Fruit fly (Drosophila melanogaster) whole organism, embryonic: Measurements from ENCODE around the gene CG14567.
A peak's percentile ranks its signal among the peaks of the same experiment; 100 is the strongest.

ENCODE experiments used
- Aef1 ChIP-seq: fragments of 200-800 bp; sonication (Bioruptor generic); IDR thresholded peaks from 3 replicates; pipeline ENCODE4 v1.3.6; 2022; ENCODE audit warnings: missing biosample characterization, missing genetic modification characterization
- CG10267 ChIP-seq: fragments of 200-800 bp; sonication (Bioruptor generic); optimal IDR thresholded peaks from 2 replicates; lab custom pipeline; 2018; ENCODE audit warnings: missing biosample characterization, mild to moderate bottlenecking, missing genetic modification characterization, moderate library complexity
- CG11247 ChIP-seq: fragments of 200-800 bp; sonication (Bioruptor generic); IDR thresholded peaks from 2 replicates; pipeline ENCODE4 v1.3.6; 2022; ENCODE audit warnings: missing biosample characterization, missing genetic modification characterization
- CG12071 ChIP-seq: fragments of 200-800 bp; sonication (Bioruptor generic); optimal IDR thresholded peaks from 3 replicates; lab custom pipeline; 2018; ENCODE audit warnings: missing biosample characterization, mild to moderate bottlenecking, missing genetic modification characterization
- CG12219 ChIP-seq: fragments of 200-800 bp; sonication (Bioruptor generic); optimal IDR thresholded peaks from 3 replicates; lab custom pipeline; 2018; ENCODE audit warnings: missing biosample characterization, mild to moderate bottlenecking, missing genetic modification characterization
- CG12659 ChIP-seq: fragments of 200-800 bp; sonication (Bioruptor generic); optimal IDR thresholded peaks from 3 replicates; lab custom pipeline; 2017; ENCODE audit warnings: mild to moderate bottlenecking, missing biosample characterization, missing genetic modification reagents, missing genetic modification characterization
- CG13775 ChIP-seq: fragments of 200-800 bp; sonication (Bioruptor generic); optimal IDR thresholded peaks from 3 replicates; lab custom pipeline; 2017; ENCODE audit warnings: missing biosample characterization, mild to moderate bottlenecking, missing genetic modification characterization
- CG15011 ChIP-seq: fragments of 200-800 bp; sonication (Bioruptor generic); optimal IDR thresholded peaks from 3 replicates; lab custom pipeline; 2018; ENCODE audit warnings: missing biosample characterization, mild to moderate bottlenecking, missing genetic modification characterization
- CG15601 ChIP-seq: fragments of 200-800 bp; sonication (Bioruptor generic); optimal IDR thresholded peaks from 3 replicates; lab custom pipeline; 2019; ENCODE audit warnings: missing biosample characterization, mild to moderate bottlenecking, missing genetic modification characterization, moderate library complexity
- CG17328 ChIP-seq: fragments of 200-800 bp; sonication (Bioruptor generic); IDR thresholded peaks from 2 replicates; pipeline ENCODE4 v1.3.6; 2022; ENCODE audit warnings: missing biosample characterization, missing genetic modification characterization
- CG2199 ChIP-seq: fragments of 200-800 bp; sonication (Bioruptor generic); IDR thresholded peaks from 3 replicates; pipeline ENCODE4 v1.3.6; 2022; ENCODE audit warnings: missing biosample characterization, missing genetic modification characterization
- CG30020 ChIP-seq: fragments of 200-800 bp; optimal IDR thresholded peaks from 2 replicates; lab custom pipeline; 2019; ENCODE audit warnings: missing biosample characterization, mild to moderate bottlenecking, missing genetic modification characterization, moderate library complexity
- CG3407 ChIP-seq: fragments of 200-800 bp; sonication (Bioruptor generic); optimal IDR thresholded peaks from 2 replicates; lab custom pipeline; 2018; ENCODE audit warnings: missing biosample characterization, mild to moderate bottlenecking, missing genetic modification characterization
- CG4424 ChIP-seq: fragments of 200-800 bp; sonication (Bioruptor generic); optimal IDR thresholded peaks from 3 replicates; lab custom pipeline; 2016; ENCODE audit warnings: missing biosample characterization, missing genetic modification characterization
- CG4707 ChIP-seq: fragments of 200-800 bp; sonication (Bioruptor generic); optimal IDR thresholded peaks from 2 replicates; lab custom pipeline; 2018; ENCODE audit warnings: missing biosample characterization, mild to moderate bottlenecking, missing genetic modification characterization, moderate library complexity
- CG6791 ChIP-seq: fragments of 200-800 bp; sonication (Bioruptor generic); IDR thresholded peaks from 3 replicates; pipeline ENCODE4 v1.3.6; 2022; ENCODE audit warnings: missing biosample characterization, missing genetic modification characterization; ENCODE audit not compliant: partially characterized antibody
- CTCF ChIP-seq: fragments of 200-800 bp; sonication (Bioruptor generic); optimal IDR thresholded peaks from 2 replicates; lab custom pipeline; 2017; ENCODE audit warnings: missing biosample characterization, mild to moderate bottlenecking, missing genetic modification characterization, moderate library complexity
- Chrac-16 ChIP-seq: fragments of 200-800 bp; sonication (Bioruptor generic); optimal IDR thresholded peaks from 3 replicates; lab custom pipeline; 2016; ENCODE audit warnings: missing biosample characterization, missing genetic modification characterization
- CrebB ChIP-seq: fragments of 200-800 bp; sonication (Bioruptor generic); optimal IDR thresholded peaks from 3 replicates; lab custom pipeline; 2018; ENCODE audit warnings: missing biosample characterization, mild to moderate bottlenecking, missing genetic modification characterization
- Doc3 ChIP-seq: fragments of 200-800 bp; sonication (Bioruptor generic); IDR thresholded peaks from 3 replicates; pipeline ENCODE4 v1.3.6; 2022; ENCODE audit warnings: missing biosample characterization, missing genetic modification characterization; ENCODE audit not compliant: partially characterized antibody
- E2f1 ChIP-seq: fragments of 200-800 bp; sonication (Bioruptor generic); IDR thresholded peaks from 2 replicates; pipeline ENCODE4 v1.3.6; 2022; ENCODE audit warnings: missing biosample characterization, missing genetic modification characterization
- Ets65A ChIP-seq: fragments of 200-800 bp; sonication (Bioruptor generic); peaks from one replicate; lab custom pipeline; 2016; ENCODE audit warnings: missing biosample characterization, missing genetic modification characterization
- Fer1 ChIP-seq: fragments of 200-800 bp; sonication (Bioruptor generic); optimal IDR thresholded peaks from 2 replicates; lab custom pipeline; 2017; ENCODE audit warnings: missing biosample characterization, mild to moderate bottlenecking, missing genetic modification characterization
- H2.0 ChIP-seq: fragments of 200-800 bp; sonication (Bioruptor generic); IDR thresholded peaks from 2 replicates; pipeline ENCODE4 v1.3.6; 2022; ENCODE audit warnings: missing biosample characterization, missing genetic modification characterization
- HLH3B ChIP-seq: fragments of 200-800 bp; sonication (Bioruptor generic); IDR thresholded peaks from 2 replicates; pipeline ENCODE4 v1.3.6; 2022; ENCODE audit warnings: missing biosample characterization, missing genetic modification characterization
- Oaz ChIP-seq: fragments of 200-800 bp; sonication (Bioruptor generic); IDR thresholded peaks from 2 replicates; pipeline ENCODE4 v1.3.6; 2022; ENCODE audit warnings: missing biosample characterization, missing genetic modification characterization
- Side ChIP-seq: fragments of 200-800 bp; sonication (Bioruptor generic); optimal IDR thresholded peaks from 2 replicates; lab custom pipeline; 2016; ENCODE audit warnings: missing biosample characterization, missing genetic modification characterization
- Sry-β ChIP-seq: fragments of 200-800 bp; sonication (Bioruptor generic); optimal IDR thresholded peaks from 2 replicates; lab custom pipeline; 2018; ENCODE audit warnings: missing biosample characterization, mild to moderate bottlenecking, missing genetic modification characterization, moderate library complexity
- Usf ChIP-seq: fragments of 200-800 bp; sonication (Bioruptor generic); optimal IDR thresholded peaks from 2 replicates; lab custom pipeline; 2017; ENCODE audit warnings: missing genotype, missing biosample characterization, missing genetic modification characterization
- al ChIP-seq: fragments of 200-800 bp; sonication (Bioruptor generic); IDR thresholded peaks from 2 replicates; pipeline ENCODE4 v1.3.6; 2022; ENCODE audit warnings: missing biosample characterization, missing genetic modification characterization
- aop ChIP-seq: fragments of 200-800 bp; sonication (Bioruptor generic); IDR thresholded peaks from 2 replicates; pipeline ENCODE4 v1.3.6; 2022; ENCODE audit warnings: missing biosample characterization, missing genetic modification characterization
- az2 ChIP-seq: fragments of 200-800 bp; sonication (Bioruptor generic); optimal IDR thresholded peaks from 3 replicates; lab custom pipeline; 2016; ENCODE audit warnings: missing biosample characterization, missing genetic modification characterization
- cas ChIP-seq: fragments of 200-800 bp; sonication (Bioruptor generic); IDR thresholded peaks from 2 replicates; pipeline ENCODE4 v1.3.6; 2022; ENCODE audit warnings: missing biosample characterization, missing genetic modification characterization
- ci ChIP-seq: fragments of 200-800 bp; sonication (Bioruptor generic); IDR thresholded peaks from 3 replicates; pipeline ENCODE4 v1.3.6; 2022; ENCODE audit warnings: missing biosample characterization, missing genetic modification characterization
- croc ChIP-seq: fragments of 200-800 bp; sonication (Bioruptor generic); conservative IDR thresholded peaks from 3 replicates; pipeline ENCODE4 v1.3.6; 2022; ENCODE audit warnings: missing biosample characterization, missing genetic modification characterization
- da ChIP-seq: fragments of 200-800 bp; sonication (Bioruptor generic); optimal IDR thresholded peaks from 2 replicates; lab custom pipeline; 2016; ENCODE audit warnings: missing biosample characterization, missing genetic modification characterization
- disco-r ChIP-seq: fragments of 200-800 bp; sonication (Bioruptor generic); optimal IDR thresholded peaks from 2 replicates; lab custom pipeline; 2016; ENCODE audit warnings: missing biosample characterization, missing genetic modification characterization
- dmrt11E ChIP-seq: fragments of 200-800 bp; sonication (Bioruptor generic); optimal IDR thresholded peaks from 3 replicates; lab custom pipeline; 2018; ENCODE audit warnings: missing biosample characterization, mild to moderate bottlenecking, missing genetic modification characterization, moderate library complexity
- dysf ChIP-seq: fragments of 200-800 bp; sonication (Bioruptor generic); IDR thresholded peaks from 3 replicates; pipeline ENCODE4 v1.3.6; 2022; ENCODE audit warnings: missing biosample characterization, missing genetic modification characterization
- esg ChIP-seq: fragments of 200-800 bp; sonication (Bioruptor generic); conservative IDR thresholded peaks from 2 replicates; pipeline ENCODE4 v1.3.6; 2022; ENCODE audit warnings: missing biosample characterization, missing genetic modification characterization
- gfzf ChIP-seq: fragments of 200-800 bp; sonication (Bioruptor generic); optimal IDR thresholded peaks from 2 replicates; lab custom pipeline; 2016; ENCODE audit warnings: missing biosample characterization, mild to moderate bottlenecking, missing genetic modification characterization, moderate library complexity
- hbn ChIP-seq: fragments of 200-800 bp; sonication (Bioruptor generic); IDR thresholded peaks from 2 replicates; pipeline ENCODE4 v1.3.6; 2022; ENCODE audit warnings: missing biosample characterization, missing genetic modification characterization; ENCODE audit not compliant: partially characterized antibody
- klu ChIP-seq: fragments of 200-800 bp; sonication (Bioruptor generic); IDR thresholded peaks from 2 replicates; pipeline ENCODE4 v1.3.6; 2022; ENCODE audit warnings: missing biosample characterization, missing genetic modification characterization
- nmo ChIP-seq: fragments of 200-800 bp; sonication (Bioruptor generic); optimal IDR thresholded peaks from 2 replicates; lab custom pipeline; 2018; ENCODE audit warnings: missing biosample characterization, mild to moderate bottlenecking, missing genetic modification characterization, moderate library complexity
- pb ChIP-seq: fragments of 200-800 bp; sonication (Bioruptor generic); optimal IDR thresholded peaks from 3 replicates; lab custom pipeline; 2016; ENCODE audit warnings: missing biosample characterization, missing genetic modification characterization
- schlank ChIP-seq: fragments of 200-800 bp; sonication (Bioruptor generic); optimal IDR thresholded peaks from 2 replicates; lab custom pipeline; 2018; ENCODE audit warnings: missing biosample characterization, mild to moderate bottlenecking, missing genetic modification characterization
- sna ChIP-seq: fragments of 200-800 bp; sonication (Bioruptor generic); IDR thresholded peaks from 2 replicates; pipeline ENCODE4 v1.3.6; 2022; ENCODE audit warnings: missing biosample characterization, missing genetic modification characterization; ENCODE audit not compliant: partially characterized antibody
- stc ChIP-seq: fragments of 200-800 bp; sonication (Bioruptor generic); IDR thresholded peaks from 2 replicates; pipeline ENCODE4 v1.3.6; 2022; ENCODE audit warnings: missing biosample characterization, missing genetic modification characterization
- ttk ChIP-seq: fragments of 200-800 bp; sonication (Bioruptor generic); IDR thresholded peaks from 2 replicates; pipeline ENCODE4 v2.1.2; 2022; ENCODE audit warnings: missing biosample characterization, missing genetic modification characterization
- twi ChIP-seq: fragments of 200-800 bp; optimal IDR thresholded peaks from 2 replicates; lab custom pipeline; 2019; ENCODE audit warnings: missing biosample characterization, mild to moderate bottlenecking, missing genetic modification characterization, moderate library complexity
- vnd ChIP-seq: fragments of 200-800 bp; sonication (Bioruptor generic); IDR thresholded peaks from 3 replicates; pipeline ENCODE4 v1.3.6; 2022; ENCODE audit warnings: missing biosample characterization, missing genetic modification characterization; ENCODE audit not compliant: partially characterized antibody
- wdn ChIP-seq: fragments of 200-800 bp; sonication (Bioruptor generic); IDR thresholded peaks from 2 replicates; pipeline ENCODE4 v1.3.6; 2022; ENCODE audit warnings: missing biosample characterization, missing genetic modification characterization

The CG14567 gene

DNA sequence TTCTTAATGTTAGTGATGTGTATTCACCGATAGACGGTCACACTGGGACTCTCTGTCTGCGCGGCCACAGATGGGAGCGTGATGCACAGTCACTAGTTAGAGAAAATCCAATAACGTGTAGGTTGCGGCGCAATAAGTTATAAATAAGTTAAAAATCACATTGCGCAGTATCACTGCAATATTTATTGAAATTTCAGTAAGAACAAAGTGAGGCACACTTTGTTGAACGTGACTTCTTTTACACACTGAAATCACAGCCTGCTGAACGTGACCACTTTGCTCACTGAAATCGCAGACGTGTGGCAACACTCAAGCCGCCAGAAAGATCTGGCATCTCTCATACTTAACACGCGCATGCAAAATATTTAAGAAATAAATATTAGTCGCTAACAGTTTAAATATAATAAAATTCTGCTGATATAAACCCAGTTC lies 9.6 kb downstream of the CG14567 start, which contains the start of the genes CG11247 and Polr2H (continued):
- TF ChIP-seq Aef1: peak; percentile 95
- peak; percentile 93 for TF ChIP-seq Side
- TF ChIP-seq CG6791 (GFP tag; lab: Robert Waterston, UW): peak; percentile 75
- peak; percentile 94 for TF ChIP-seq dysf (GFP tag; lab: Robert Waterston, UW)
- no peak for TF ChIP-seq Fer1 (GFP tag; lab: Kevin White, UChicago)
- TF ChIP-seq gfzf (GFP tag; lab: Kevin White, UChicago): peak; percentile 60
- TF ChIP-seq Chrac-16 (GFP tag; lab: Kevin White, UChicago): peak; percentile 95
- TF ChIP-seq Oaz (GFP tag; lab: Robert Waterston, UW): peak; percentile 83
- peak; percentile 93 for TF ChIP-seq CG13775 (GFP tag; lab: Kevin White, UChicago)
- TF ChIP-seq pb: peak; percentile 86
- peak; percentile 88 for TF ChIP-seq CG30020 (tag; lab: Kevin White, UChicago)
- peak; percentile 93 for TF ChIP-seq ttk
- TF ChIP-seq sna (GFP tag; lab: Robert Waterston, UW): peak; percentile 77
- TF ChIP-seq stc (GFP tag; lab: Robert Waterston, UW): peak; percentile 80
- TF ChIP-seq twi (tag; lab: Kevin White, UChicago): peak; percentile 83
- TF ChIP-seq da: peak; percentile 90
- peak; percentile 95 for TF ChIP-seq nmo (GFP tag; lab: Kevin White, UChicago)
- TF ChIP-seq CrebB (tag; lab: Kevin White, UChicago): peak; percentile 76
- peak; percentile 86 for TF ChIP-seq CG17328 (GFP tag; lab: Robert Waterston, UW)
- TF ChIP-seq CG15601 (tag; lab: Kevin White, UChicago): peak; percentile 75
- peak; percentile 92 for TF ChIP-seq ci (GFP tag; lab: Robert Waterston, UW)
- peak; percentile 91 for TF ChIP-seq klu
- TF ChIP-seq dmrt11E: peak; percentile 89
- peak; percentile 91 for TF ChIP-seq CG12659
- TF ChIP-seq esg: peak; percentile 93
- TF ChIP-seq E2f1 (GFP tag; lab: Robert Waterston, UW): peak; percentile 87
- peak; percentile 93 for TF ChIP-seq al (GFP tag; lab: Robert Waterston, UW)
- peak; percentile 92 for TF ChIP-seq CG4424 (GFP tag; lab: Kevin White, UChicago)
- TF ChIP-seq aop: peak; percentile 11; the same call in 1 of the 2 replicates
- peak; percentile 78 for TF ChIP-seq vnd
- peak; percentile 85; the same call in 1 of the 2 replicates for TF ChIP-seq cas (GFP tag; lab: Robert Waterston, UW)
- TF ChIP-seq Doc3: peak; percentile 71
- TF ChIP-seq CG4707: no peak
- peak; percentile 51 for TF ChIP-seq CG12071 (GFP tag; lab: Kevin White, UChicago)
- peak; percentile 50 for TF ChIP-seq CG3407
- TF ChIP-seq hbn (GFP tag; lab: Robert Waterston, UW): peak; percentile 66; the same call in 1 of the 2 replicates
- TF ChIP-seq CTCF: no peak
- TF ChIP-seq CG12219 (GFP tag; lab: Kevin White, UChicago): peak; percentile 66
- TF ChIP-seq HLH3B: peak; percentile 86
- TF ChIP-seq Usf (GFP tag; lab: Kevin White, UChicago): peak; percentile 89
- peak; percentile 72 for TF ChIP-seq disco-r
- peak; percentile 89 for TF ChIP-seq H2.0 (GFP tag; lab: Robert Waterston, UW)
- peak; percentile 97 for TF ChIP-seq CG11247 (GFP tag; lab: Robert Waterston, UW)
- TF ChIP-seq Sry-β (GFP tag; lab: Kevin White, UChicago): peak; percentile 66
- peak; percentile 90 for TF ChIP-seq croc (GFP tag; lab: Robert Waterston, UW)
- TF ChIP-seq CG15011 (GFP tag; lab: Kevin White, UChicago): no peak
- TF ChIP-seq wdn (GFP tag; lab: Robert Waterston, UW): peak; percentile 86
- peak; percentile 54 for TF ChIP-seq schlank (tag; lab: Kevin White, UChicago)
- TF ChIP-seq Ets65A (GFP tag; lab: Kevin White, UChicago): peak; percentile 100
- TF ChIP-seq CG10267 (tag; lab: Kevin White, UChicago): peak; percentile 88
- TF ChIP-seq CG2199 (GFP tag; lab: Robert Waterston, UW): peak; percentile 90
- peak; percentile 92 for TF ChIP-seq az2 (GFP tag; lab: Kevin White, UChicago)
